Worm (Caenorhabditis elegans) whole organism, L4 larva: ENCODE measurements around the gene F07C3.3.

Experiments
- F44E2.7 ChIP-seq: fragments of 200-800 bp; sonication (Bioruptor generic); IDR thresholded peaks from 2 replicates; pipeline ENCODE4 v2.1.2; 2022; ENCODE audit warnings: missing genetic modification characterization, missing compliant biosample characterization
- R02D3.7 ChIP-seq: fragments of 150-350 bp; sonication (generic microtip); optimal IDR thresholded peaks from 3 replicates; lab custom pipeline; 2014; ENCODE audit warnings: missing biosample characterization, missing genetic modification characterization
- aha-1 ChIP-seq: fragments of 150-350 bp; peaks from one replicate; lab custom pipeline; 2014; ENCODE audit warnings: missing biosample characterization, missing genetic modification characterization
- ceh-20 ChIP-seq: fragments of 200-800 bp; sonication (Bioruptor generic); IDR thresholded peaks from 2 replicates; pipeline ENCODE4 v1.3.6; 2022; ENCODE audit warnings: missing genetic modification reagents, missing genetic modification characterization, missing compliant biosample characterization
- ceh-44 ChIP-seq: fragments of 200-800 bp; sonication (Bioruptor generic); IDR thresholded peaks from 2 replicates; pipeline ENCODE4 v1.3.6; 2022; ENCODE audit warnings: missing genetic modification reagents, missing genetic modification characterization, missing compliant biosample characterization
- ces-1 ChIP-seq: fragments of 150-350 bp; sonication (generic microtip); optimal IDR thresholded peaks from 4 replicates; lab custom pipeline; 2014; ENCODE audit warnings: missing biosample characterization, missing genetic modification reagents, missing genetic modification characterization
- ctbp-1 ChIP-seq: fragments of 200-800 bp; sonication (Bioruptor generic); IDR thresholded peaks from 2 replicates; pipeline ENCODE4 v1.3.6; 2022; ENCODE audit warnings: missing genetic modification reagents, missing genetic modification characterization, missing compliant biosample characterization
- daf-16 ChIP-seq, 3 experiments: sonication (generic microtip); optimal IDR thresholded peaks; 2 replicates each; lab custom pipeline; 2016 to 2017; ENCODE audit warnings: missing genetic modification characterization in 3 of 3, missing genetic modification reagents in 3 of 3, mild to moderate bottlenecking in 2 of 3, missing compliant biosample characterization in 2 of 3, missing biosample characterization in 1 of 3, moderate library complexity in 1 of 3
- dmd-6 ChIP-seq: fragments of 200-800 bp; sonication (Bioruptor generic); IDR thresholded peaks from 2 replicates; pipeline ENCODE4 v1.3.6; 2022; ENCODE audit warnings: missing genetic modification reagents, missing genetic modification characterization, missing compliant biosample characterization
- dpl-1 ChIP-seq: fragments of 150-350 bp; optimal IDR thresholded peaks from 2 replicates; lab custom pipeline; 2014; ENCODE audit warnings: missing biosample characterization, missing genetic modification reagents, missing genetic modification characterization
- egl-27 ChIP-seq: sonication (generic microtip); optimal IDR thresholded peaks from 3 replicates; lab custom pipeline; 2017; ENCODE audit warnings: missing biosample characterization, missing genetic modification reagents, missing genetic modification characterization
- egl-43 ChIP-seq: fragments of 200-800 bp; sonication (Bioruptor generic); IDR thresholded peaks from 2 replicates; pipeline ENCODE4 v1.3.6; 2022; ENCODE audit warnings: missing genetic modification reagents, missing genetic modification characterization, missing compliant biosample characterization
- fkh-10 ChIP-seq: fragments of 150-350 bp; optimal IDR thresholded peaks from 2 replicates; lab custom pipeline; 2014; ENCODE audit warnings: missing biosample characterization, missing genetic modification reagents, missing genetic modification characterization
- hlh-30 ChIP-seq: sonication (generic microtip); optimal IDR thresholded peaks from 2 replicates; lab custom pipeline; 2017; ENCODE audit warnings: antibody characterized with exemption, mild to moderate bottlenecking, missing genetic modification characterization, missing compliant biosample characterization; ENCODE audit not compliant: insufficient read depth
- lin-29 ChIP-seq: fragments of 200-800 bp; sonication (Bioruptor generic); IDR thresholded peaks from 2 replicates; pipeline ENCODE4 v1.3.6; 2022; ENCODE audit warnings: missing genetic modification reagents, missing genetic modification characterization, missing compliant biosample characterization
- madf-9 ChIP-seq: fragments of 200-800 bp; sonication (Bioruptor generic); conservative IDR thresholded peaks from 2 replicates; pipeline ENCODE4 v1.3.6; 2022; ENCODE audit warnings: missing genetic modification reagents, missing genetic modification characterization, missing compliant biosample characterization
- mdl-1 ChIP-seq, 2 experiments: fragments of 150-350 bp in 1 of 2; sonication (generic microtip) in 1 of 2; optimal IDR thresholded peaks; 2 replicates each; lab custom pipeline; 2014 to 2017; ENCODE audit warnings: missing biosample characterization in 2 of 2, missing genetic modification characterization in 2 of 2
- nhr-102 ChIP-seq: sonication (generic microtip); optimal IDR thresholded peaks from 2 replicates; lab custom pipeline; 2016; ENCODE audit warnings: mild to moderate bottlenecking, missing genetic modification characterization, moderate library complexity, missing compliant biosample characterization
- nhr-111 ChIP-seq: fragments of 200-800 bp; sonication (Bioruptor generic); optimal IDR thresholded peaks from 2 replicates; lab custom pipeline; 2018; ENCODE audit warnings: mild to moderate bottlenecking, missing genetic modification characterization, missing compliant biosample characterization
- nhr-28 ChIP-seq: fragments of 150-350 bp; optimal IDR thresholded peaks from 2 replicates; lab custom pipeline; 2014; ENCODE audit warnings: missing biosample characterization, missing genetic modification characterization
- pha-4 ChIP-seq, 2 experiments: fragments of 150-350 bp in 1 of 2; fragments of 200-800 bp in 1 of 2; sonication (Bioruptor generic) in 1 of 2; IDR thresholded peaks in 1 of 2; optimal IDR thresholded peaks in 1 of 2; 2 replicates each; pipeline versions ENCODE4 v1.3.6 to Lab custom; 2014 to 2022; ENCODE audit warnings: missing genetic modification characterization in 2 of 2, missing genetic modification reagents in 2 of 2, missing biosample characterization in 1 of 2, missing compliant biosample characterization in 1 of 2
- pqm-1 ChIP-seq: sonication (generic microtip); optimal IDR thresholded peaks from 2 replicates; lab custom pipeline; 2017; ENCODE audit warnings: missing biosample characterization, missing genetic modification characterization
- set-16 ChIP-seq: fragments of 200-800 bp; sonication (Bioruptor generic); IDR thresholded peaks from 2 replicates; pipeline ENCODE4 v1.3.6; 2022; ENCODE audit warnings: missing genetic modification reagents, missing genetic modification characterization, missing compliant biosample characterization
- spr-1 ChIP-seq: sonication (generic microtip); optimal IDR thresholded peaks from 2 replicates; lab custom pipeline; 2016; ENCODE audit warnings: mild to moderate bottlenecking, missing genetic modification characterization, missing compliant biosample characterization
- unc-39 ChIP-seq: sonication (generic microtip); optimal IDR thresholded peaks from 2 replicates; lab custom pipeline; 2017; ENCODE audit warnings: missing biosample characterization, missing genetic modification characterization
- unc-62 ChIP-seq, 3 experiments: fragments of 150-350 bp in 1 of 3; sonication (generic microtip); optimal IDR thresholded peaks in 2 of 3; peaks in 1 of 3; 1 replicate in 1 of 3; 2 replicates in 2 of 3; lab custom pipeline; 2014 to 2017; ENCODE audit warnings: missing biosample characterization in 3 of 3, missing genetic modification characterization in 3 of 3, missing genetic modification reagents in 3 of 3, missing genotype in 1 of 3
- vab-7 ChIP-seq: fragments of 200-800 bp; sonication (Bioruptor generic); IDR thresholded peaks from 2 replicates; pipeline ENCODE4 v1.3.6; 2022; ENCODE audit warnings: missing genetic modification reagents, missing genetic modification characterization, missing compliant biosample characterization
- zfp-3 ChIP-seq: fragments of 200-800 bp; sonication (Bioruptor generic); conservative IDR thresholded peaks from 2 replicates; pipeline ENCODE4 v1.3.6; 2022; ENCODE audit warnings: missing genetic modification reagents, missing genetic modification characterization, missing compliant biosample characterization
- ztf-11 ChIP-seq: fragments of 150-350 bp; optimal IDR thresholded peaks from 2 replicates; lab custom pipeline; 2014; ENCODE audit warnings: missing biosample characterization, missing genetic modification characterization

Gene F07C3.3

DNA sequence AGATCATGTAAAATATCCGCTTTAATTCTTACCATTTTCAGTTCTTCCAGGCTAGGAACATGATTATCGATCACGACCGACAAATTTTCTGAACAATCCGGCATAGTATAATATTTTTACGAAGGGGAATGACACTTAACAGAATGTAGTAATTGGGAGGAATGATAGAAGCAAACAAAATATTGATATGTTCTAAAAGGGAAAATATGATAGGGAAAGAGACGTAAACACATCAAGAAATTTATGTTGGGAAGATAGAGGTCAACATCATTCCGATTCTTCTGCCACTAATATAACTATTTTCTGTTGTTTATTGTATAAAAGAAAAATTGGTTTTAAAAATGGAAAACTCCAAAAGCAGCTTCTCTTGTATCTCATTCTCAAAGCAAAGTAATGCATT is 35.1 kb downstream of the F07C3.3 start, which contains the start of gene C24B5.4:
C24B5.4 (minus strand) TSS at position 206 of the 400 bp plus-strand sequence.
- TF ChIP-seq madf-9: no peak
- TF ChIP-seq pqm-1 (tag; lab: Kevin White, UChicago): peak; percentile 22
- TF ChIP-seq daf-16 (GFP tag; optimal IDR thresholded peaks at IDR 0.05; lab: Kevin White, UChicago): no peak
- peak; percentile 95 for TF ChIP-seq daf-16 (tag; optimal IDR thresholded peaks at IDR 0.05; lab: Kevin White, UChicago)
- peak; percentile 50 for TF ChIP-seq nhr-28 (tag; lab: Kevin White, UChicago)

- TF ChIP-seq zfp-3 (GFP tag; lab: Robert Waterston, UW) (no peak), F44E2.7 (GFP tag; lab: Robert Waterston, UW) (no peak), unc-39 (tag; lab: Kevin White, UChicago) (no peak), ces-1 (GFP tag; lab: Kevin White, UChicago) (peak; percentile 56), pqm-1 (tag; lab: Kevin White, UChicago) (no peak), ctbp-1 (GFP tag; lab: Robert Waterston, UW) (peak; percentile 54; the same call in 1 of the 2 replicates), ceh-44 (no peak)
Measured at ce11 chrV:9194055-9194454, 38.1 kb downstream of the F07C3.3 start.

DNA sequence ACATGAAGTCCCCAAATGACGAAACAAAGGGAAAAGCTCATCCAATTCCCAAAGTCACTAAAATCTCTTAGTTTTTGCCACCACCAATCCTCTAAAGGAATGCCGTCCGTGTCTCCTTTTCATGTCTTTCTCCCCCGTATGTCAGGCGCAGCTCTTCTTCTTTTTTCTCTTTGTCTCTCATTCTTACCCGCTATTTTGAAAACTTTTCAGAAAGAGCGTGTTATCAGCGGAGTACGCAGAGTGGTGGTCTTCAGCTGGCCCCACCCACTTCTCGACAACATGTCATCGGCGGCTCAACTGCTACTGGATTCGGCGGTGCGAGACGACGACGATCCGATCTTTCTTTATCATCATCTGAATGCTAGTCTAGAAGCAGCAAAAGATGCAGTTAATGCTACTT is 40.8 kb downstream of the F07C3.3 start, which contains the start of gene sphr-1:
sphr-1 (plus strand) TSS at position 205 of the 400 bp plus-strand sequence.
- TF ChIP-seq aha-1 (tag; lab: Kevin White, UChicago) (peak; percentile 5), ctbp-1 (GFP tag; lab: Robert Waterston, UW) (0 out of 2 replicates have a peak, but pooled peaks have one; percentile 36), ztf-11 (tag; lab: Kevin White, UChicago) (no peak), dpl-1 (GFP tag; lab: Kevin White, UChicago) (no peak), unc-62 (GFP tag; optimal IDR thresholded peaks at IDR 0.05 in 1 of 2; lab: Kevin White, UChicago) (peak in 1 of 2 experiments; percentile 95), unc-62 (tag; optimal IDR thresholded peaks at IDR 0.05; lab: Kevin White, UChicago) (no peak), pha-4 (GFP tag; IDR thresholded peaks at IDR 0.05; lab: Robert Waterston, UW) (no peak), pha-4 (tag; optimal IDR thresholded peaks at IDR 0.05; lab: Kevin White, UChicago) (no peak), hlh-30 (no peak), R02D3.7 (no peak), F44E2.7 (GFP tag; lab: Robert Waterston, UW) (no peak), spr-1 (tag; lab: Kevin White, UChicago) (no peak), egl-43 (GFP tag; lab: Robert Waterston, UW) (no peak), fkh-10 (peak; percentile 6)

- TF ChIP-seq egl-27: no peak
- TF ChIP-seq mdl-1 (tag; optimal IDR thresholded peaks at IDR 0.05; lab: Kevin White, UChicago): no peak
- peak; percentile 20 for TF ChIP-seq aha-1 (tag; lab: Kevin White, UChicago)
- no peak for TF ChIP-seq ceh-20 (GFP tag; lab: Robert Waterston, UW)
- no peak for TF ChIP-seq set-16 (GFP tag; lab: Robert Waterston, UW)
- no peak for TF ChIP-seq dmd-6 (GFP tag; lab: Robert Waterston, UW)
- no peak for TF ChIP-seq ceh-44
- no peak for TF ChIP-seq lin-29 (GFP tag; lab: Robert Waterston, UW)
Measured at ce11 chrV:9186028-9186427, 46.2 kb downstream of the F07C3.3 start.

DNA sequence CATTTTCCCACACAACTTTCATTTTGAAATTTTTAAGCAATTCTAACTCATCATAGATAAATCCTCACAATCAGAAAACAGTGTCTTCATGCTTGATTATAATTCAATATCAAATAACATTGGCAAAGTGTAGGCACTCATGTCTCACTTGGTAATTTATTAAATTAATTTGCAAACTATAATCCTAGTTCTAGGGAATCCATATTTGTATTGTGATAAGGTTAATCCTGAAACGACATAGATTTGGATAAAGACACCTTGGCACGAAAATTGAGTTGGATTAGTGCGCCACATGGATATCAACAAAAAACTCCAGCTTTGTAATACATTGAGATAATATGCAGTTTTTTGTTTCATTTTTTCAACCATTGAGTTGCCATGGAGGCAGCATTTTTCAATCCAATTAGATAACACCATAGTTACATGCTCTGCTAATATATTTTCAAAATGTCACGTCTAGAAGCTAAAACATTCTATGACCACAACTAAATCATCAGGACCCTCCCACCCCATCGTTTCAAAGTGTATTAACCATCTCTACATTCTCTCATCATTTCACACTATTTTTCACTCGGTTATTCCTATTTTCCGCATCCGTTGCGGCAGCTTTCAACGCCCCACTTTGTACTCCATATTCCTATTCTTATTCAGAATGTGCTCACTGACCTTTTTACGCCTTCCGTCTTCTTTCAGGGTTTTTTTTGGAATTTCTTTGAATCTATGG is 48.3 kb downstream of the F07C3.3 start:
- TF ChIP-seq lin-29 (GFP tag; lab: Robert Waterston, UW) (no peak), nhr-111 (GFP tag; lab: Kevin White, UChicago) (no peak), aha-1 (tag; lab: Kevin White, UChicago) (peak; percentile 8), vab-7 (GFP tag; lab: Robert Waterston, UW) (no peak), daf-16 (GFP tag; optimal IDR thresholded peaks at IDR 0.05; lab: Kevin White, UChicago) (no peak), daf-16 (tag; optimal IDR thresholded peaks at IDR 0.05; lab: Kevin White, UChicago) (no peak), nhr-102 (tag; lab: Kevin White, UChicago) (no peak)
